Worm (Caenorhabditis elegans) whole organism, L4/young adult: ENCODE measurements around the gene K04F1.8.

Experiments
- dao-5 ChIP-seq: sonication (generic microtip); optimal IDR thresholded peaks from 2 replicates; lab custom pipeline; 2016; ENCODE audit warnings: missing genotype, missing genetic modification characterization, moderate library complexity, missing compliant biosample characterization
- him-1 ChIP-seq: sonication (generic microtip); optimal IDR thresholded peaks from 2 replicates; lab custom pipeline; 2016; ENCODE audit warnings: missing genotype, missing genetic modification reagents, missing genetic modification characterization, missing compliant biosample characterization

- no peak for TF ChIP-seq him-1 (tag; lab: Kevin White, UChicago)
- TF ChIP-seq dao-5 (tag; lab: Kevin White, UChicago) = no peak
These were observed 24.2 kb upstream of the K04F1.8 start for ce11 chrV:1642768-1643167.
